In the genomic region with DNA sequence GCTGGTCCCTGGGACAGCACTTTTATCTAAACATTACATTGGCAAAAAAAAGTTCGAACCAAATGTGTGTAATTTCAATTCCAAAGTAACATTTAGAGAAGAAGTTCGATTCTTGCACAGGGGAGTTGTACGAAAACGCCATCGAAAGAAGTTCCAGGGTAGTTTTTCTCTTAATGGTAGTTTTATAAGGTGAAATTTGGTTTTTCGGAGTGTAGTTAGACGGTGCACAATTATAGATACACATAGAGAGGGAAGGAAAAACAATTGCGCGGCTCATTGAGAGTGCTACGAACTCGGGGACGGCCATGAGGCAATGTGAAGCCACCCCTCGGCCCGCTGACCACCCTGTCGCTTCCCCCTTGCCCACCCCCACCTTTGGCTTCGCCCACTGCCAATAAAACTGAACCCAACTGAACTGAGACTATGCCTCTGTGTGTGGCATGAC, we compare ENCODE assay signal across 1 fruit fly cellular context.
TF ChIP-seq lines count a peak whose summit lies in the region.

No protein-coding gene starts in this region.

TF ChIP-seq in whole organism, embryonic, 481 proteins besides CTCF, POLR2A, EP300 and RAD21 (continued from another document and continues in another):
- no peak for TF ChIP-seq knrl (GFP tag; IDR thresholded peaks at IDR 0.05; lab: Robert Waterston, UW; ENCODE audit: partially characterized antibody)
- peak; percentile 32 to 78 for TF ChIP-seq bsh (GFP tag; optimal IDR thresholded peaks at IDR 0.05; lab: Kevin White, UChicago)
- TF ChIP-seq CG17568 (GFP tag; optimal IDR thresholded peaks at IDR 0.05; lab: Kevin White, UChicago) = peak; percentile 14
- TF ChIP-seq CG18764 (GFP tag; optimal IDR thresholded peaks at IDR 0.05; lab: Kevin White, UChicago) = peak; percentile 4
- TF ChIP-seq BEAF-32 (GFP tag; optimal IDR thresholded peaks at IDR 0.05; lab: Kevin White, UChicago) = no peak
- no peak for TF ChIP-seq CG10565 (GFP tag; optimal IDR thresholded peaks at IDR 0.05; lab: Kevin White, UChicago)
- peak; percentile 46 for TF ChIP-seq tap (tag; optimal IDR thresholded peaks at IDR 0.05; lab: Kevin White, UChicago)
- TF ChIP-seq CG33557 (GFP tag; optimal IDR thresholded peaks at IDR 0.05; lab: Kevin White, UChicago) = peak; percentile 22
- no peak for TF ChIP-seq Vsx1 (GFP tag; optimal IDR thresholded peaks at IDR 0.05; lab: Kevin White, UChicago)
- peak; percentile 68 for TF ChIP-seq Hsf (GFP tag; optimal IDR thresholded peaks at IDR 0.05; lab: Kevin White, UChicago)
- peak; percentile 49; the same call in 1 of the 2 replicates for TF ChIP-seq CG11247 (GFP tag; IDR thresholded peaks at IDR 0.05; lab: Robert Waterston, UW)
- peak; percentile 50 for TF ChIP-seq CG8924 (tag; optimal IDR thresholded peaks at IDR 0.05; lab: Kevin White, UChicago)
- peak; percentile 59; the same call in 1 of the 2 replicates for TF ChIP-seq CG5953 (GFP tag; IDR thresholded peaks at IDR 0.05; lab: Robert Waterston, UW)
- peak; percentile 73 for TF ChIP-seq sens (GFP tag; lab: Kevin White, UChicago)
- TF ChIP-seq CG2678 (tag; optimal IDR thresholded peaks at IDR 0.05; lab: Kevin White, UChicago) = peak; percentile 81
- TF ChIP-seq CG15601 (tag; optimal IDR thresholded peaks at IDR 0.05; lab: Kevin White, UChicago) = peak; percentile 40
- TF ChIP-seq CG17328 (GFP tag; IDR thresholded peaks at IDR 0.05; lab: Robert Waterston, UW) = peak; percentile 58
- peak; percentile 62 for TF ChIP-seq Side (GFP tag; optimal IDR thresholded peaks at IDR 0.05; lab: Kevin White, UChicago)
- peak; percentile 54 for TF ChIP-seq CG15514 (GFP tag; optimal IDR thresholded peaks at IDR 0.05; lab: Kevin White, UChicago)
- TF ChIP-seq CG32532 (GFP tag; IDR thresholded peaks at IDR 0.05; lab: Robert Waterston, UW) = 0 out of 2 replicates have a peak, but pooled peaks have one; percentile 47
- peak; percentile 62 for TF ChIP-seq CG30403 (GFP tag; optimal IDR thresholded peaks at IDR 0.05; lab: Kevin White, UChicago)
- no peak for TF ChIP-seq hkb (optimal IDR thresholded peaks at IDR 0.05; lab: Kevin White, UChicago)
- TF ChIP-seq hkb (GFP tag; IDR thresholded peaks at IDR 0.05; lab: Robert Waterston, UW) = peak; percentile 61
- peak; percentile 29 for TF ChIP-seq CG15073 (GFP tag; optimal IDR thresholded peaks at IDR 0.05; lab: Kevin White, UChicago)
- peak; percentile 21 for TF ChIP-seq schlank (tag; optimal IDR thresholded peaks at IDR 0.05; lab: Kevin White, UChicago)
- TF ChIP-seq bab2 (GFP tag; optimal IDR thresholded peaks at IDR 0.05; lab: Kevin White, UChicago) = peak; percentile 71
- TF ChIP-seq sisA (GFP tag; IDR thresholded peaks at IDR 0.05; lab: Robert Waterston, UW) = peak; percentile 57; the same call in 1 of the 2 replicates
- no peak for TF ChIP-seq HmgD (GFP tag; optimal IDR thresholded peaks at IDR 0.05; lab: Kevin White, UChicago)
- TF ChIP-seq Sry-β (GFP tag; optimal IDR thresholded peaks at IDR 0.05; lab: Kevin White, UChicago) = no peak
- peak; percentile 51 for TF ChIP-seq fd3F (GFP tag; optimal IDR thresholded peaks at IDR 0.05; lab: Kevin White, UChicago)
- TF ChIP-seq Scr (GFP tag; IDR thresholded peaks at IDR 0.05; lab: Robert Waterston, UW; ENCODE audit: partially characterized antibody) = no peak
- TF ChIP-seq CG4707 (GFP tag; optimal IDR thresholded peaks at IDR 0.05; lab: Kevin White, UChicago) = peak; percentile 7
- TF ChIP-seq Fer1 (GFP tag; optimal IDR thresholded peaks at IDR 0.05; lab: Kevin White, UChicago) = peak; percentile 76
- peak; percentile 27; the same call in 2 of the 4 replicates for TF ChIP-seq Gug (GFP tag; IDR thresholded peaks at IDR 0.05; lab: Robert Waterston, UW)
- TF ChIP-seq E2f1 (GFP tag; IDR thresholded peaks at IDR 0.05; lab: Robert Waterston, UW) = peak; percentile 35; the same call in 1 of the 2 replicates
- TF ChIP-seq rib (GFP tag; IDR thresholded peaks at IDR 0.05; lab: Robert Waterston, UW) = no peak
- peak; percentile 59 for TF ChIP-seq CG18619 (GFP tag; optimal IDR thresholded peaks at IDR 0.05; lab: Kevin White, UChicago)
- TF ChIP-seq unpg (GFP tag; optimal IDR thresholded peaks at IDR 0.05; lab: Kevin White, UChicago) = peak; percentile 75
- peak; percentile 28 for TF ChIP-seq shn (GFP tag; optimal IDR thresholded peaks at IDR 0.05; lab: Kevin White, UChicago)
- TF ChIP-seq dmrt99B (tag; optimal IDR thresholded peaks at IDR 0.05; lab: Kevin White, UChicago) = peak; percentile 77
- no peak for TF ChIP-seq emc (GFP tag; optimal IDR thresholded peaks at IDR 0.05; lab: Kevin White, UChicago)
- TF ChIP-seq odd (GFP tag; optimal IDR thresholded peaks at IDR 0.05; lab: Kevin White, UChicago) = peak; percentile 53
- TF ChIP-seq CG4617 (GFP tag; optimal IDR thresholded peaks at IDR 0.05; lab: Kevin White, UChicago; ENCODE audit: borderline replicate concordance) = peak; percentile 0
- TF ChIP-seq CG31365 (tag; optimal IDR thresholded peaks at IDR 0.05; lab: Kevin White, UChicago) = peak; percentile 23
- TF ChIP-seq CG10321 (GFP tag; IDR thresholded peaks at IDR 0.05; lab: Robert Waterston, UW) = no peak
- TF ChIP-seq CG7372 (GFP tag; IDR thresholded peaks at IDR 0.05; lab: Robert Waterston, UW) = peak; percentile 54; the same call in 1 of the 2 replicates
- TF ChIP-seq Neu2 (GFP tag; optimal IDR thresholded peaks at IDR 0.05; lab: Kevin White, UChicago; ENCODE audit: borderline replicate concordance) = no peak
- TF ChIP-seq D (optimal IDR thresholded peaks at IDR 0.05; lab: Kevin White, UChicago) = no peak
- TF ChIP-seq D (GFP tag; optimal IDR thresholded peaks at IDR 0.05; lab: Kevin White, UChicago) = peak; percentile 74
- peak; percentile 43 for TF ChIP-seq Dip3 (GFP tag; optimal IDR thresholded peaks at IDR 0.05; lab: Kevin White, UChicago)
- TF ChIP-seq C15 (GFP tag; IDR thresholded peaks at IDR 0.05; lab: Robert Waterston, UW) = 0 out of 3 replicates have a peak, but pooled peaks have one; percentile 39
- TF ChIP-seq kah (GFP tag; optimal IDR thresholded peaks at IDR 0.05; lab: Kevin White, UChicago) = no peak
- TF ChIP-seq gsb (GFP tag; IDR thresholded peaks at IDR 0.05; lab: Robert Waterston, UW) = peak; percentile 34; the same call in 1 of the 2 replicates
- peak; percentile 66 for TF ChIP-seq nerfin-1 (tag; optimal IDR thresholded peaks at IDR 0.05; lab: Kevin White, UChicago)
- peak; percentile 31 for TF ChIP-seq disco-r (GFP tag; optimal IDR thresholded peaks at IDR 0.05; lab: Kevin White, UChicago)
- no peak for TF ChIP-seq sna (GFP tag; IDR thresholded peaks at IDR 0.05; lab: Robert Waterston, UW; ENCODE audit: partially characterized antibody)
- TF ChIP-seq twi (tag; optimal IDR thresholded peaks at IDR 0.05; lab: Kevin White, UChicago) = no peak
- peak; percentile 58 for TF ChIP-seq pnt (GFP tag; optimal IDR thresholded peaks at IDR 0.05; lab: Kevin White, UChicago)
- peak; percentile 11 for TF ChIP-seq CG3163 (GFP tag; optimal IDR thresholded peaks at IDR 0.05; lab: Kevin White, UChicago)
- no peak for TF ChIP-seq CG16813 (GFP tag; IDR thresholded peaks at IDR 0.05; lab: Robert Waterston, UW; ENCODE audit: partially characterized antibody)
- TF ChIP-seq bbx (GFP tag; IDR thresholded peaks at IDR 0.05; lab: Robert Waterston, UW; ENCODE audit: partially characterized antibody) = 0 out of 2 replicates have a peak, but pooled peaks have one; percentile 16
- TF ChIP-seq Dll (GFP tag; IDR thresholded peaks at IDR 0.05; lab: Robert Waterston, UW; ENCODE audit: partially characterized antibody) = no peak
- TF ChIP-seq Opbp (GFP tag; IDR thresholded peaks at IDR 0.05; lab: Robert Waterston, UW; ENCODE audit: partially characterized antibody) = no peak
- TF ChIP-seq klu (GFP tag; IDR thresholded peaks at IDR 0.05; lab: Robert Waterston, UW) = 0 out of 2 replicates have a peak, but pooled peaks have one; percentile 42
- no peak for TF ChIP-seq Sin3A (optimal IDR thresholded peaks at IDR 0.05; lab: Kevin White, UChicago)
- peak; percentile 56 for TF ChIP-seq CG4282 (GFP tag; optimal IDR thresholded peaks at IDR 0.05; lab: Kevin White, UChicago)
- TF ChIP-seq CG10431 (GFP tag; optimal IDR thresholded peaks at IDR 0.05; lab: Kevin White, UChicago) = no peak
- TF ChIP-seq CG9817 (tag; optimal IDR thresholded peaks at IDR 0.05; lab: Kevin White, UChicago) = peak; percentile 68
- TF ChIP-seq CG1832 (GFP tag; optimal IDR thresholded peaks at IDR 0.05; lab: Kevin White, UChicago) = no peak
- peak; percentile 69; the same call in 2 of the 3 replicates for TF ChIP-seq CG17361 (GFP tag; IDR thresholded peaks at IDR 0.05; lab: Robert Waterston, UW)
- TF ChIP-seq h (optimal IDR thresholded peaks at IDR 0.05; lab: Kevin White, UChicago) = no peak
- peak; percentile 30 for TF ChIP-seq CG17802 (tag; optimal IDR thresholded peaks at IDR 0.05; lab: Kevin White, UChicago)
- peak; percentile 73 for TF ChIP-seq CG11695 (GFP tag; IDR thresholded peaks at IDR 0.05; lab: Robert Waterston, UW)
- no peak for TF ChIP-seq Lpt (GFP tag; optimal IDR thresholded peaks at IDR 0.05; lab: Kevin White, UChicago)
- peak; percentile 69 for TF ChIP-seq CG14014 (GFP tag; IDR thresholded peaks at IDR 0.05; lab: Robert Waterston, UW)
- peak; percentile 50 for TF ChIP-seq az2 (GFP tag; optimal IDR thresholded peaks at IDR 0.05; lab: Kevin White, UChicago)
- TF ChIP-seq CG1529 (GFP tag; optimal IDR thresholded peaks at IDR 0.05; lab: Kevin White, UChicago) = peak; percentile 59
- TF ChIP-seq dm (GFP tag; optimal IDR thresholded peaks at IDR 0.05; lab: Kevin White, UChicago) = peak; percentile 39
- TF ChIP-seq NC2α (GFP tag; optimal IDR thresholded peaks at IDR 0.05; lab: Kevin White, UChicago) = no peak
- peak; percentile 39 for TF ChIP-seq H2.0 (GFP tag; IDR thresholded peaks at IDR 0.05; lab: Robert Waterston, UW)
- TF ChIP-seq sob (GFP tag; IDR thresholded peaks at IDR 0.05; lab: Robert Waterston, UW) = peak; percentile 72
- peak; percentile 17 for TF ChIP-seq Nf-YB (GFP tag; optimal IDR thresholded peaks at IDR 0.05; lab: Kevin White, UChicago)
- peak; percentile 43; the same call in 1 of the 3 replicates for TF ChIP-seq croc (GFP tag; conservative IDR thresholded peaks at IDR 0.05; lab: Robert Waterston, UW)
- TF ChIP-seq CG2889 (GFP tag; IDR thresholded peaks at IDR 0.05; lab: Robert Waterston, UW) = peak; percentile 65; the same call in 2 of the 3 replicates
- peak; percentile 87 for TF ChIP-seq pros (GFP tag; optimal IDR thresholded peaks at IDR 0.05; lab: Kevin White, UChicago)
- TF ChIP-seq ftz-f1 (GFP tag; optimal IDR thresholded peaks at IDR 0.05; lab: Kevin White, UChicago) = no peak
- peak; percentile 74 for TF ChIP-seq Xbp1 (GFP tag; optimal IDR thresholded peaks at IDR 0.05; lab: Kevin White, UChicago)
- TF ChIP-seq org-1 (GFP tag; optimal IDR thresholded peaks at IDR 0.05; lab: Kevin White, UChicago) = peak; percentile 57
- peak; percentile 75 for TF ChIP-seq CG13424 (tag; optimal IDR thresholded peaks at IDR 0.05; lab: Kevin White, UChicago)
- peak; percentile 60 for TF ChIP-seq bcd (GFP tag; optimal IDR thresholded peaks at IDR 0.05; lab: Kevin White, UChicago)
- no peak for TF ChIP-seq MTF-1 (GFP tag; optimal IDR thresholded peaks at IDR 0.05; lab: Kevin White, UChicago; ENCODE audit: borderline replicate concordance)
- TF ChIP-seq Oaz (GFP tag; IDR thresholded peaks at IDR 0.05; lab: Robert Waterston, UW) = 0 out of 2 replicates have a peak, but pooled peaks have one; percentile 13
- TF ChIP-seq danr (GFP tag; IDR thresholded peaks at IDR 0.05; lab: Robert Waterston, UW) = peak; percentile 24; the same call in 1 of the 2 replicates
- TF ChIP-seq YL-1 (GFP tag; optimal IDR thresholded peaks at IDR 0.05; lab: Kevin White, UChicago) = no peak
- peak; percentile 31 for TF ChIP-seq run (tag; optimal IDR thresholded peaks at IDR 0.05; lab: Kevin White, UChicago)
- no peak for TF ChIP-seq CG6854 (GFP tag; optimal IDR thresholded peaks at IDR 0.05; lab: Kevin White, UChicago)
- TF ChIP-seq CG12219 (GFP tag; optimal IDR thresholded peaks at IDR 0.05; lab: Kevin White, UChicago) = peak; percentile 69
- TF ChIP-seq Sox100B (GFP tag; optimal IDR thresholded peaks at IDR 0.05; lab: Kevin White, UChicago) = peak; percentile 39
- TF ChIP-seq CG16863 (GFP tag; optimal IDR thresholded peaks at IDR 0.05; lab: Kevin White, UChicago) = peak; percentile 61
- peak; percentile 1 for TF ChIP-seq cato (GFP tag; optimal IDR thresholded peaks at IDR 0.05; lab: Kevin White, UChicago; ENCODE audit: borderline replicate concordance)
- TF ChIP-seq onecut (GFP tag; IDR thresholded peaks at IDR 0.05; lab: Robert Waterston, UW) = no peak
- peak; percentile 75 for TF ChIP-seq CG10979 (tag; optimal IDR thresholded peaks at IDR 0.05; lab: Kevin White, UChicago)
- TF ChIP-seq z (GFP tag; IDR thresholded peaks at IDR 0.05; lab: Robert Waterston, UW) = no peak
- peak; percentile 30; the same call in 1 of the 2 replicates for TF ChIP-seq ranshi (GFP tag; IDR thresholded peaks at IDR 0.05; lab: Robert Waterston, UW)
- no peak for TF ChIP-seq nau (GFP tag; optimal IDR thresholded peaks at IDR 0.05; lab: Kevin White, UChicago)
- TF ChIP-seq CG6654 (GFP tag; optimal IDR thresholded peaks at IDR 0.05; lab: Kevin White, UChicago) = peak; percentile 19
- no peak for TF ChIP-seq lov (optimal IDR thresholded peaks at IDR 0.05; lab: Kevin White, UChicago)
- no peak for TF ChIP-seq lov (GFP tag; IDR thresholded peaks at IDR 0.05; lab: Robert Waterston, UW)
- peak; percentile 65 for TF ChIP-seq lilli (GFP tag; optimal IDR thresholded peaks at IDR 0.05; lab: Kevin White, UChicago)
- peak; percentile 45 to 46 for TF ChIP-seq Pdp1 (GFP tag; optimal IDR thresholded peaks at IDR 0.05; lab: Kevin White, UChicago)
- TF ChIP-seq CG12299 (tag; optimal IDR thresholded peaks at IDR 0.05; lab: Kevin White, UChicago) = no peak
- peak; percentile 58 to 59 for TF ChIP-seq chif (GFP tag; optimal IDR thresholded peaks at IDR 0.05; lab: Kevin White, UChicago)
- no peak for TF ChIP-seq Kr (GFP tag; optimal IDR thresholded peaks at IDR 0.05; lab: Kevin White, UChicago)
- TF ChIP-seq Hmx (GFP tag; optimal IDR thresholded peaks at IDR 0.05; lab: Kevin White, UChicago) = no peak
- no peak for TF ChIP-seq ham (GFP tag; IDR thresholded peaks at IDR 0.05; lab: Robert Waterston, UW)
- TF ChIP-seq Adf1 (GFP tag; IDR thresholded peaks at IDR 0.05; lab: Robert Waterston, UW) = peak; percentile 30; the same call in 1 of the 2 replicates
- peak; percentile 22 for TF ChIP-seq Sry-δ (GFP tag; optimal IDR thresholded peaks at IDR 0.05; lab: Kevin White, UChicago)
- TF ChIP-seq HLH3B (GFP tag; IDR thresholded peaks at IDR 0.05; lab: Robert Waterston, UW) = peak; percentile 63
- peak; percentile 22 to 63 for TF ChIP-seq Hr51 (GFP tag; optimal IDR thresholded peaks at IDR 0.05; lab: Kevin White, UChicago)
- no peak for TF ChIP-seq vnd (GFP tag; IDR thresholded peaks at IDR 0.05; lab: Robert Waterston, UW; ENCODE audit: partially characterized antibody)
- TF ChIP-seq CG3065 (GFP tag; optimal IDR thresholded peaks at IDR 0.05; lab: Kevin White, UChicago) = peak; percentile 42
- peak; percentile 62 for TF ChIP-seq CG7556 (GFP tag; optimal IDR thresholded peaks at IDR 0.05; lab: Kevin White, UChicago)
